Worm (Caenorhabditis elegans) whole organism, late embryonic: Measurements from ENCODE around the gene F09G8.10.

ENCODE experiments used
- ama-1 ChIP-seq: fragments of 150-350 bp; optimal IDR thresholded peaks from 2 replicates; lab custom pipeline; 2014
- ceh-9 ChIP-seq: sonication (generic microtip); optimal IDR thresholded peaks from 2 replicates; lab custom pipeline; 2016; ENCODE audit warnings: mild to moderate bottlenecking, missing genetic modification characterization, inconsistent platforms, missing compliant biosample characterization
- elt-2 ChIP-seq: sonication (generic microtip); optimal IDR thresholded peaks from 2 replicates; lab custom pipeline; 2016; ENCODE audit warnings: missing genetic modification reagents, missing genetic modification characterization, missing compliant biosample characterization
- eyg-1 ChIP-seq: sonication (generic microtip); optimal IDR thresholded peaks from 2 replicates; lab custom pipeline; 2016; ENCODE audit warnings: missing genotype, missing genetic modification characterization, missing compliant biosample characterization
- fkh-10 ChIP-seq: fragments of 150-350 bp; optimal IDR thresholded peaks from 2 replicates; lab custom pipeline; 2014; ENCODE audit warnings: missing biosample characterization, missing genetic modification reagents, missing genetic modification characterization
- fkh-6 ChIP-seq: sonication (generic microtip); optimal IDR thresholded peaks from 2 replicates; lab custom pipeline; 2016; ENCODE audit warnings: missing genetic modification characterization, missing compliant biosample characterization
- hlh-6 ChIP-seq: sonication (generic microtip); optimal IDR thresholded peaks from 2 replicates; lab custom pipeline; 2016; ENCODE audit warnings: missing genotype, missing genetic modification characterization, missing compliant biosample characterization
- lin-11 ChIP-seq: fragments of 200-800 bp; sonication (Bioruptor generic); optimal IDR thresholded peaks from 2 replicates; lab custom pipeline; 2018; ENCODE audit warnings: mild to moderate bottlenecking, missing genetic modification characterization, missing compliant biosample characterization
- nfya-1 ChIP-seq: sonication (generic microtip); optimal IDR thresholded peaks from 2 replicates; lab custom pipeline; 2017; ENCODE audit warnings: missing genetic modification characterization, mild to moderate bottlenecking, missing compliant biosample characterization, antibody characterized with exemption, moderate library complexity
- npax-4 ChIP-seq: sonication (generic microtip); optimal IDR thresholded peaks from 2 replicates; lab custom pipeline; 2016; ENCODE audit warnings: missing genetic modification characterization, missing compliant biosample characterization
- pha-4 ChIP-seq: fragments of 150-350 bp; optimal IDR thresholded peaks from 2 replicates; lab custom pipeline; 2018; ENCODE audit warnings: missing biosample characterization, missing genetic modification reagents, missing genetic modification characterization
- pros-1 ChIP-seq: fragments of 150-350 bp; optimal IDR thresholded peaks from 2 replicates; lab custom pipeline; 2014; ENCODE audit warnings: missing biosample characterization, missing genetic modification reagents, missing genetic modification characterization
- tbx-2 ChIP-seq: sonication (generic microtip); optimal IDR thresholded peaks from 2 replicates; lab custom pipeline; 2016; ENCODE audit warnings: missing genetic modification characterization, missing compliant biosample characterization
- unc-3 ChIP-seq, 2 experiments: fragments of 200-800 bp in 1 of 2; sonication (Bioruptor generic) in 1 of 2; sonication (generic microtip) in 1 of 2; conservative IDR thresholded peaks in 1 of 2; optimal IDR thresholded peaks in 1 of 2; 2 replicates each; pipeline versions ENCODE4 v1.3.6 to Lab custom; 2016 to 2022; ENCODE audit warnings: missing compliant biosample characterization in 2 of 2, missing genetic modification characterization in 2 of 2, missing genetic modification reagents in 1 of 2

DNA sequence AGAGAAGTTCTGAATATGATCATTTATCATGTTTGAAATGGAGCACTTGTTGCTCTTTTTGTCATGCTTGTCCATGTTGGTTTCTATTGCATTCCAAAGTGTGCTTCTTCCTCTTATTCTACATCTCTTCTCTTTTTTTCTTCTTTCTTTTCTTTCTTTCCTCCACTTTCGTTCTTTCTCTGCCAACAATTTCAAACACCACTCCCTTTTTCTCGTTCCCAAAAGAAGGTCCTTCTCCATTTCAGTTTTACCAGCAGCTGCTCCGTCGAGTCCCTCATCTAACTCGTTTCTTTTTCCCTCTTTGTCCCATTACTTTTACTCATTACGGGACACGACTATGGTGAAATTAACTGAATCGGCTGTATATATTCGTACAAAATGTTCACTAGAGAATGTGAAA is 17.0 kb downstream of the F09G8.10 start, which contains the start of gene F09G8.5:
- TF ChIP-seq pha-4 (tag; lab: Kevin White, UChicago) = no peak
- no peak for TF ChIP-seq ceh-9 (tag; lab: Kevin White, UChicago)
- TF ChIP-seq lin-11 = no peak
- TF ChIP-seq eyg-1 (tag; lab: Kevin White, UChicago) = no peak
- TF ChIP-seq tbx-2 (tag; lab: Kevin White, UChicago) = no peak
- no peak for TF ChIP-seq npax-4 (tag; lab: Kevin White, UChicago)
- TF ChIP-seq fkh-6 = no peak
- TF ChIP-seq nfya-1 (tag; lab: Kevin White, UChicago) = no peak
- no peak for TF ChIP-seq ama-1 (lab: Kevin White, UChicago)
- no peak for TF ChIP-seq elt-2
- TF ChIP-seq unc-3 (GFP tag; conservative IDR thresholded peaks at IDR 0.05; lab: Robert Waterston, UW) = no peak
- no peak for TF ChIP-seq unc-3 (tag; optimal IDR thresholded peaks at IDR 0.05; lab: Kevin White, UChicago)
- TF ChIP-seq fkh-10 (GFP tag; lab: Kevin White, UChicago) = no peak
- TF ChIP-seq hlh-6 (tag; lab: Kevin White, UChicago) = no peak
- no peak for TF ChIP-seq pros-1
